Fruit fly (Drosophila melanogaster) whole organism, embryonic: Measurements from ENCODE around the gene CG14696.

ENCODE experiments used
- Antp ChIP-seq: fragments of 200-800 bp; sonication (Bioruptor generic); optimal IDR thresholded peaks from 3 replicates; lab custom pipeline; 2016; ENCODE audit warnings: missing biosample characterization, missing genetic modification characterization
- B-H2 ChIP-seq: fragments of 200-800 bp; sonication (Bioruptor generic); optimal IDR thresholded peaks from 2 replicates; lab custom pipeline; 2018; ENCODE audit warnings: missing biosample characterization, mild to moderate bottlenecking, missing genetic modification characterization
- BEAF-32 ChIP-seq: fragments of 200-800 bp; sonication (Bioruptor generic); optimal IDR thresholded peaks from 3 replicates; lab custom pipeline; 2017; ENCODE audit warnings: missing biosample characterization, missing genetic modification characterization, mild to moderate bottlenecking, moderate library complexity, missing genetic modification reagents
- CG10431 ChIP-seq: fragments of 200-800 bp; sonication (Bioruptor generic); optimal IDR thresholded peaks from 3 replicates; lab custom pipeline; 2018; ENCODE audit warnings: missing biosample characterization, mild to moderate bottlenecking, missing genetic modification characterization
- CG10462 ChIP-seq: fragments of 200-800 bp; sonication (Bioruptor generic); optimal IDR thresholded peaks from 2 replicates; lab custom pipeline; 2016; ENCODE audit warnings: missing biosample characterization, missing genetic modification characterization
- CG10543 ChIP-seq: fragments of 200-800 bp; sonication (Bioruptor generic); optimal IDR thresholded peaks from 3 replicates; lab custom pipeline; 2017; ENCODE audit warnings: missing biosample characterization, mild to moderate bottlenecking, missing genetic modification characterization, moderate library complexity
- CG12942 ChIP-seq: fragments of 200-800 bp; sonication (Bioruptor generic); optimal IDR thresholded peaks from 3 replicates; lab custom pipeline; 2016; ENCODE audit warnings: missing biosample characterization, missing genetic modification characterization
- CG14014 ChIP-seq: fragments of 200-800 bp; sonication (Bioruptor generic); IDR thresholded peaks from 2 replicates; pipeline ENCODE4 v1.3.6; 2022; ENCODE audit warnings: missing biosample characterization, missing genetic modification characterization
- CG14050 ChIP-seq: fragments of 200-800 bp; sonication (Bioruptor generic); IDR thresholded peaks from 3 replicates; pipeline ENCODE4 v1.3.6; 2022; ENCODE audit warnings: missing biosample characterization, missing genetic modification characterization
- CG1529 ChIP-seq: fragments of 200-800 bp; sonication (Bioruptor generic); optimal IDR thresholded peaks from 3 replicates; lab custom pipeline; 2018; ENCODE audit warnings: missing biosample characterization, missing genetic modification characterization
- CG16863 ChIP-seq: fragments of 200-800 bp; sonication (Bioruptor generic); optimal IDR thresholded peaks from 3 replicates; lab custom pipeline; 2016; ENCODE audit warnings: missing biosample characterization, missing genetic modification characterization
- CG17361 ChIP-seq: fragments of 200-800 bp; sonication (Bioruptor generic); IDR thresholded peaks from 3 replicates; pipeline ENCODE4 v1.3.6; 2022; ENCODE audit warnings: missing biosample characterization, missing genetic modification characterization
- CG17385 ChIP-seq: fragments of 200-800 bp; sonication (Bioruptor generic); optimal IDR thresholded peaks from 3 replicates; lab custom pipeline; 2018; ENCODE audit warnings: missing biosample characterization, mild to moderate bottlenecking, missing genetic modification characterization
- CG1832 ChIP-seq: fragments of 200-800 bp; sonication (Bioruptor generic); optimal IDR thresholded peaks from 2 replicates; lab custom pipeline; 2017; ENCODE audit warnings: missing biosample characterization, mild to moderate bottlenecking, missing genetic modification characterization, inconsistent platforms
- CG2116 ChIP-seq: fragments of 200-800 bp; sonication (Bioruptor generic); optimal IDR thresholded peaks from 3 replicates; lab custom pipeline; 2018; ENCODE audit warnings: missing biosample characterization, mild to moderate bottlenecking, missing genetic modification characterization
- CG2712 ChIP-seq: fragments of 200-800 bp; optimal IDR thresholded peaks from 3 replicates; lab custom pipeline; 2019; ENCODE audit warnings: missing biosample characterization, mild to moderate bottlenecking, missing genetic modification characterization, moderate library complexity
- CG30020 ChIP-seq: fragments of 200-800 bp; optimal IDR thresholded peaks from 2 replicates; lab custom pipeline; 2019; ENCODE audit warnings: missing biosample characterization, mild to moderate bottlenecking, missing genetic modification characterization, moderate library complexity
- CG3163 ChIP-seq: fragments of 200-800 bp; sonication (Bioruptor generic); optimal IDR thresholded peaks from 3 replicates; lab custom pipeline; 2016; ENCODE audit warnings: missing biosample characterization, missing genetic modification characterization
- CG3995 ChIP-seq: fragments of 200-800 bp; sonication (Bioruptor generic); optimal IDR thresholded peaks from 3 replicates; lab custom pipeline; 2016; ENCODE audit warnings: missing biosample characterization, missing genetic modification characterization
- CG4820 ChIP-seq: fragments of 200-800 bp; sonication (Bioruptor generic); optimal IDR thresholded peaks from 3 replicates; lab custom pipeline; 2016; ENCODE audit warnings: missing biosample characterization, missing genetic modification characterization
- CkIIα-i1 ChIP-seq: fragments of 200-800 bp; sonication (Bioruptor generic); IDR thresholded peaks from 2 replicates; pipeline ENCODE4 v1.3.6; 2022; ENCODE audit warnings: missing biosample characterization, missing genetic modification characterization
- D19A ChIP-seq: fragments of 200-800 bp; optimal IDR thresholded peaks from 3 replicates; lab custom pipeline; 2019; ENCODE audit warnings: missing biosample characterization, mild to moderate bottlenecking, missing genetic modification characterization, moderate library complexity
- Doc2 ChIP-seq: fragments of 200-800 bp; sonication (Bioruptor generic); IDR thresholded peaks from 2 replicates; pipeline ENCODE4 v1.3.6; 2022; ENCODE audit warnings: missing biosample characterization, missing genetic modification characterization
- Doc3 ChIP-seq: fragments of 200-800 bp; sonication (Bioruptor generic); IDR thresholded peaks from 3 replicates; pipeline ENCODE4 v1.3.6; 2022; ENCODE audit warnings: missing biosample characterization, missing genetic modification characterization; ENCODE audit not compliant: partially characterized antibody
- Dp ChIP-seq: fragments of 200-800 bp; sonication (Bioruptor generic); optimal IDR thresholded peaks from 2 replicates; lab custom pipeline; 2018; ENCODE audit warnings: missing biosample characterization, mild to moderate bottlenecking, missing genetic modification characterization, moderate library complexity
- Drgx ChIP-seq: fragments of 200-800 bp; sonication (Bioruptor generic); IDR thresholded peaks from 2 replicates; pipeline ENCODE4 v1.3.6; 2022; ENCODE audit warnings: missing biosample characterization, missing genetic modification characterization
- Hsf ChIP-seq: fragments of 200-800 bp; sonication (Bioruptor generic); optimal IDR thresholded peaks from 3 replicates; lab custom pipeline; 2016; ENCODE audit warnings: missing biosample characterization, missing genetic modification characterization
- Mad ChIP-seq: fragments of 200-800 bp; sonication (Bioruptor generic); optimal IDR thresholded peaks from 2 replicates; lab custom pipeline; 2016; ENCODE audit warnings: missing biosample characterization, missing genetic modification characterization
- Nf-YB ChIP-seq: fragments of 200-800 bp; sonication (Bioruptor generic); optimal IDR thresholded peaks from 3 replicates; lab custom pipeline; 2019; ENCODE audit warnings: missing biosample characterization, mild to moderate bottlenecking, missing genetic modification characterization, moderate library complexity
- Oli ChIP-seq: fragments of 200-800 bp; sonication (Bioruptor generic); optimal IDR thresholded peaks from 2 replicates; lab custom pipeline; 2018; ENCODE audit warnings: missing biosample characterization, mild to moderate bottlenecking, missing genetic modification characterization, moderate library complexity
- Trl ChIP-seq, 3 experiments: fragments of >200 bp in 2 of 3; fragments of 200-800 bp in 1 of 3; sonication (Bioruptor generic) in 1 of 3; optimal IDR thresholded peaks; 2 replicates in 1 of 3; 3 replicates in 2 of 3; lab custom pipeline; 2016 to 2017; ENCODE audit warnings: missing biosample characterization in 1 of 3, missing genetic modification characterization in 1 of 3
- abd-A ChIP-seq: fragments of 200-800 bp; sonication (Bioruptor generic); optimal IDR thresholded peaks from 3 replicates; lab custom pipeline; 2019; ENCODE audit warnings: missing biosample characterization, mild to moderate bottlenecking, missing genetic modification characterization, moderate library complexity
- ac ChIP-seq: fragments of 200-800 bp; sonication (Bioruptor generic); optimal IDR thresholded peaks from 3 replicates; lab custom pipeline; 2017; ENCODE audit warnings: missing biosample characterization, mild to moderate bottlenecking, missing genetic modification characterization
- bab2 ChIP-seq: fragments of 200-800 bp; sonication (Bioruptor generic); optimal IDR thresholded peaks from 2 replicates; lab custom pipeline; 2016; ENCODE audit warnings: missing biosample characterization, missing genetic modification characterization
- cas ChIP-seq: fragments of 200-800 bp; sonication (Bioruptor generic); IDR thresholded peaks from 2 replicates; pipeline ENCODE4 v1.3.6; 2022; ENCODE audit warnings: missing biosample characterization, missing genetic modification characterization
- caup ChIP-seq: fragments of 200-800 bp; sonication (Bioruptor generic); optimal IDR thresholded peaks from 3 replicates; lab custom pipeline; 2017; ENCODE audit warnings: missing biosample characterization, mild to moderate bottlenecking, missing genetic modification characterization, moderate library complexity; ENCODE audit not compliant: severe bottlenecking
- crp ChIP-seq, 2 experiments: fragments of 200-800 bp; sonication (Bioruptor generic); optimal IDR thresholded peaks; 2 replicates in 1 of 2; 3 replicates in 1 of 2; lab custom pipeline; 2017; ENCODE audit warnings: missing biosample characterization in 2 of 2, missing genetic modification characterization in 2 of 2, mild to moderate bottlenecking in 1 of 2, moderate library complexity in 1 of 2
- dimm ChIP-seq: fragments of 200-800 bp; sonication (Bioruptor generic); IDR thresholded peaks from 2 replicates; pipeline ENCODE4 v1.3.6; 2022; ENCODE audit warnings: missing biosample characterization, missing genetic modification characterization
- ham ChIP-seq: fragments of 200-800 bp; sonication (Bioruptor generic); IDR thresholded peaks from 2 replicates; pipeline ENCODE4 v1.3.6; 2022; ENCODE audit warnings: missing biosample characterization, missing genetic modification characterization
- insv ChIP-seq, 2 experiments: fragments of 200-800 bp; sonication (Bioruptor generic); optimal IDR thresholded peaks; 3 replicates each; lab custom pipeline; 2016 to 2018; ENCODE audit warnings: missing biosample characterization in 2 of 2, missing genetic modification characterization in 2 of 2
- jumu ChIP-seq: fragments of 200-800 bp; sonication (Bioruptor generic); optimal IDR thresholded peaks from 3 replicates; lab custom pipeline; 2016; ENCODE audit warnings: missing biosample characterization, missing genetic modification characterization
- nmo ChIP-seq: fragments of 200-800 bp; sonication (Bioruptor generic); optimal IDR thresholded peaks from 2 replicates; lab custom pipeline; 2018; ENCODE audit warnings: missing biosample characterization, mild to moderate bottlenecking, missing genetic modification characterization, moderate library complexity
- pan ChIP-seq, 4 experiments: fragments of >200 bp in 3 of 4; fragments of 200-800 bp in 1 of 4; sonication (Bioruptor generic) in 1 of 4; optimal IDR thresholded peaks in 3 of 4; IDR thresholded peaks in 1 of 4; 2 replicates each; pipeline versions ENCODE4 v1.3.6 to Lab custom; 2017 to 2022; ENCODE audit warnings: missing biosample characterization in 2 of 4, missing genetic modification characterization in 2 of 4, mixed read lengths in 1 of 4
- peb ChIP-seq: fragments of 200-800 bp; sonication (Bioruptor generic); IDR thresholded peaks from 2 replicates; pipeline ENCODE4 v1.3.6; 2022; ENCODE audit warnings: missing biosample characterization, missing genetic modification characterization
- prd ChIP-seq, 3 experiments: fragments of >200 bp in 2 of 3; fragments of 200-800 bp in 1 of 3; sonication (Bioruptor generic) in 1 of 3; optimal IDR thresholded peaks in 2 of 3; IDR thresholded peaks in 1 of 3; 2 replicates in 2 of 3; 3 replicates in 1 of 3; pipeline versions ENCODE4 v1.3.6 to Lab custom; 2017 to 2022; ENCODE audit warnings: missing biosample characterization in 1 of 3, missing genetic modification characterization in 1 of 3
- repo ChIP-seq: fragments of 200-800 bp; sonication (Bioruptor generic); optimal IDR thresholded peaks from 2 replicates; lab custom pipeline; 2016; ENCODE audit warnings: missing biosample characterization, missing genetic modification characterization
- tio ChIP-seq: fragments of 200-800 bp; sonication (Bioruptor generic); optimal IDR thresholded peaks from 2 replicates; lab custom pipeline; 2017; ENCODE audit warnings: missing biosample characterization, missing genetic modification characterization, inconsistent platforms
- wor ChIP-seq: fragments of 200-800 bp; sonication (Bioruptor generic); IDR thresholded peaks from 2 replicates; pipeline ENCODE4 v1.3.6; 2022; ENCODE audit warnings: missing biosample characterization, missing genetic modification characterization

CG14696 gene

dm6 chr3R:10881824-10882559 is 2.8 kb downstream of the CG14696 start, which contains the start of gene Tpc1 (continued):
- peak; percentile 57 for TF ChIP-seq Hsf
- TF ChIP-seq bab2, result peak; percentile 24
- TF ChIP-seq repo (GFP tag; lab: Kevin White, UChicago), result no peak
- no peak for TF ChIP-seq dimm (GFP tag; lab: Robert Waterston, UW)
- TF ChIP-seq CG10543 (GFP tag; lab: Kevin White, UChicago), result peak; percentile 9
- no peak for TF ChIP-seq Drgx (GFP tag; lab: Robert Waterston, UW)
- TF ChIP-seq crp (GFP tag; optimal IDR thresholded peaks at IDR 0.05; lab: Kevin White, UChicago), result peak; percentile 85 to 97
- TF ChIP-seq caup (GFP tag; lab: Kevin White, UChicago), result no peak
- peak; percentile 90 for TF ChIP-seq Doc3 (GFP tag; lab: Robert Waterston, UW)
- TF ChIP-seq CkIIα-i1, result no peak
- TF ChIP-seq Dp (GFP tag; lab: Kevin White, UChicago), result peak; percentile 89
- TF ChIP-seq Nf-YB (GFP tag; lab: Kevin White, UChicago), result no peak
- TF ChIP-seq Oli, result no peak
- no peak for TF ChIP-seq Antp
- peak; percentile 94 for TF ChIP-seq CG3995 (GFP tag; lab: Kevin White, UChicago)
- TF ChIP-seq CG1529 (GFP tag; lab: Kevin White, UChicago), result no peak
- peak; percentile 7 for TF ChIP-seq CG3163 (GFP tag; lab: Kevin White, UChicago)
- peak; percentile 17 for TF ChIP-seq CG16863 (GFP tag; lab: Kevin White, UChicago)
- TF ChIP-seq cas (GFP tag; lab: Robert Waterston, UW), result no peak
- TF ChIP-seq Trl (optimal IDR thresholded peaks at IDR 0.05; lab: Kevin White, UChicago), result no peak
- peak; percentile 38 for TF ChIP-seq Trl (GFP tag; optimal IDR thresholded peaks at IDR 0.05; lab: Kevin White, UChicago)
- TF ChIP-seq Mad (GFP tag; lab: Kevin White, UChicago), result no peak
- TF ChIP-seq tio (GFP tag; lab: Kevin White, UChicago), result no peak
- no peak for TF ChIP-seq wor (GFP tag; lab: Robert Waterston, UW)
- no peak for TF ChIP-seq CG10431 (GFP tag; lab: Kevin White, UChicago)
- no peak for TF ChIP-seq ac (GFP tag; lab: Kevin White, UChicago)
- no peak for TF ChIP-seq CG1832 (GFP tag; lab: Kevin White, UChicago)
- TF ChIP-seq pan (optimal IDR thresholded peaks at IDR 0.05; lab: Kevin White, UChicago), result no peak
- peak in 1 of 2 experiments; percentile 26 for TF ChIP-seq pan (GFP tag; optimal IDR thresholded peaks at IDR 0.05 in 1 of 2, IDR thresholded peaks at IDR 0.05 in 1 of 2)
- no peak for TF ChIP-seq D19A (tag; lab: Kevin White, UChicago)
- peak; percentile 76 for TF ChIP-seq CG2116
- no peak for TF ChIP-seq prd (optimal IDR thresholded peaks at IDR 0.05; lab: Kevin White, UChicago)
- TF ChIP-seq prd (GFP tag; IDR thresholded peaks at IDR 0.05; lab: Robert Waterston, UW), result peak; percentile 29; the same call in 1 of the 3 replicates
- TF ChIP-seq CG12942 (GFP tag; lab: Kevin White, UChicago), result no peak
- no peak for TF ChIP-seq abd-A (tag; lab: Kevin White, UChicago)
- no peak for TF ChIP-seq peb (GFP tag; lab: Robert Waterston, UW)
- no peak for TF ChIP-seq CG10462 (GFP tag; lab: Kevin White, UChicago)
- TF ChIP-seq BEAF-32 (GFP tag; lab: Kevin White, UChicago), result peak; percentile 95
- TF ChIP-seq CG14050, result no peak
- TF ChIP-seq B-H2 (GFP tag; lab: Kevin White, UChicago), result peak; percentile 39
- peak; percentile 13 for TF ChIP-seq CG17385
- no peak for TF ChIP-seq insv (GFP tag; optimal IDR thresholded peaks at IDR 0.05; lab: Kevin White, UChicago)
- no peak; the same call in 1 of the 2 replicates for TF ChIP-seq CG14014 (GFP tag; lab: Robert Waterston, UW)
- TF ChIP-seq nmo, result peak; percentile 65
- TF ChIP-seq ham (GFP tag; lab: Robert Waterston, UW), result no peak
- no peak for TF ChIP-seq jumu
- TF ChIP-seq CG30020 (tag; lab: Kevin White, UChicago), result no peak
- peak; percentile 6 for TF ChIP-seq CG4820 (GFP tag; lab: Kevin White, UChicago)
- peak; percentile 56 for TF ChIP-seq CG2712
- TF ChIP-seq Doc2 (GFP tag; lab: Robert Waterston, UW), result no peak
- peak; percentile 44; the same call in 2 of the 3 replicates for TF ChIP-seq CG17361 (GFP tag; lab: Robert Waterston, UW)
